Fruit fly (Drosophila melanogaster): ENCODE data around the gene wapl.

wapl gene

dm6 chrX:2180750-2181261 lies 22.0 kb upstream of the wapl start, which contains the start of gene pn:
TSS of gene pn (plus strand) at chrX:2181211.
- no peak for TF ChIP-seq CG8478 (optimal IDR thresholded peaks at IDR 0.05)
- no peak for TF ChIP-seq CTCF (optimal IDR thresholded peaks at IDR 0.05)

DNA sequence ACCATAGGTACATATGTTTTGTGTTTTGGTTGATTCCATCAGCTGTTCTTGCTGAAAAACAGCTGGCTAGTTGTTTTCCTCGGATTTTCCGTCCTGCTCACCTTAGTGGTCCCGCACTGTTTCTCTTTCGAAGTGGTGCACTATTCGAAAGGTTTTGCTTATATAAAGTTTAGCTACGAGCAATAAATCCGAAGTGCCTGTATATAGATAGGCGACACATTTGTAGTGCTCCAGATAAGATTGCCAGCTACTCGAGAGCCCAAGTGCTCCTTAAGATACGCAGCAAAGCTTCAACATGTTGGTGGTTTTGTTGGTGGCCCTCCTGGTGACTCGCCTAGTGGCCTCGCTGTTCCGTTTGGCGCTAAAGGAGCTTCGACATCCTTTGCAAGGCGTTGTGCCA lies 20.0 kb upstream of the wapl start, which contains the start of gene Cyp4ae1:
Gene Cyp4ae1, plus strand, starts transcription at position 206 of the 400 bp plus-strand sequence.
- no peak for TF ChIP-seq CTCF (optimal IDR thresholded peaks at IDR 0.05)
- no peak for TF ChIP-seq CG8478 (optimal IDR thresholded peaks at IDR 0.05)

DNA sequence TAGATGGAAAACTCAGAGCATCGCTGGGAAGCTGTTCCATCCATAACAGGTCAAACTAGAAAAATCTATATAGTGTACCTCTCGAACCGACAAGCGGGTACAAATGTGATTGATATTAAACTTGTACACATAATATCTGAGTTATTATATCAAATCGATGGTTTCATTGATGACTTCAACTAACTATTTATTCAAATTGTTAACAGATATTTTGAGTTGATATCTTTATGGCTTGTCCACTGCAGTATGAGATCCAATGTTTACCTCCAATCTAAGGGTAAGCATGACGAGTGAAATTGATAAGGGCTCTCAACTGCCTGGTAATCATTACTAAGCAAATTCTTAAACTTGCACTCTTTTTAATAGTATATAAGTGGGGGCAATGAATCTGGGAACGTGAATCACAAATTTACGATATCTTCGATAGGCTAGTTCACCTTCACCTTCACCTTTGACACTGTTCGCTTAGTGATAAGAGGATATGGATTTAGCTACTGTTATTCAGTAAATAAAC lies 17.2 kb upstream of the wapl start, which contains the start of gene Cyp4d2:
Gene Cyp4d2, plus strand, starts transcription at position 51 of the 514 bp plus-strand sequence.
- TF ChIP-seq CTCF (optimal IDR thresholded peaks at IDR 0.05) = no peak
- no peak for TF ChIP-seq CG8478 (optimal IDR thresholded peaks at IDR 0.05)

dm6 chrX:2175265-2175795 lies 16.5 kb upstream of the wapl start, which contains the start of gene Cyp4d14:
TSS of gene Cyp4d14 (minus strand) at chrX:2175315.
- TF ChIP-seq CTCF (optimal IDR thresholded peaks at IDR 0.05) (no peak), CG8478 (optimal IDR thresholded peaks at IDR 0.05) (no peak)

dm6 chrX:2172420-2172827 lies 13.6 kb upstream of the wapl start, which contains the start of gene ND-B14.5A:
TSS of gene ND-B14.5A (plus strand) at chrX:2172526.
- TF ChIP-seq CTCF (optimal IDR thresholded peaks at IDR 0.05) (no peak), CG8478 (optimal IDR thresholded peaks at IDR 0.05) (no peak)

dm6 chrX:2170424-2170823 lies 11.6 kb upstream of the wapl start:
- TF ChIP-seq CG8478 (optimal IDR thresholded peaks at IDR 0.05) (no peak), CTCF (optimal IDR thresholded peaks at IDR 0.05) (no peak)

dm6 chrX:2168485-2169199 lies 9.9 kb upstream of the wapl start:
- TF ChIP-seq CTCF (optimal IDR thresholded peaks at IDR 0.05) = no peak
- no peak for TF ChIP-seq CG8478 (optimal IDR thresholded peaks at IDR 0.05)

DNA sequence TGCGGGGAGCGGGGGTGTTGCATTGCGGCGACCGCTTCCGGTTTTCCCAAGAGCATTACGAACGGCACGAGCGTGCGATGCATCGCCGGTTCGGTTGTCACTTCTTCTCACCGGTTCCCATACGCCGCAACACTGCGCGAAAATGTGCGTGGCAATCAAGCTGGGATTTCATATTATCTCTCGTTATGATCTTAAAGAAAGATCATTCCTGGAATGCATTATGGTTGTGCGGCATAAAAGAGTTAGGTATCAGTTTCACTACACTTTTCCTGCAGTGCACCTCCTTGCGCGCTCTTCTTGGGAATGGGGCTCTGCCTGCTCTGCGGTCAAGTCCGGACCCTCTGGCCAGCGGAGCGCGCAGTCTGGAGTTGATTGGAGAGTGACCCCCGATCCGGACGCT lies 7.3 kb upstream of the wapl start:
- TF ChIP-seq CTCF (optimal IDR thresholded peaks at IDR 0.05) = no peak
- TF ChIP-seq CG8478 (optimal IDR thresholded peaks at IDR 0.05) = no peak

- no peak for TF ChIP-seq CG8478 (optimal IDR thresholded peaks at IDR 0.05)
- no peak for TF ChIP-seq CTCF (optimal IDR thresholded peaks at IDR 0.05)
Measured at dm6 chrX:2165394-2165793, 6.6 kb upstream of the wapl start.

dm6 chrX:2163358-2163757 lies 4.6 kb upstream of the wapl start:
- TF ChIP-seq CG8478 (optimal IDR thresholded peaks at IDR 0.05) (no peak), CTCF (optimal IDR thresholded peaks at IDR 0.05) (no peak)

dm6 chrX:2162130-2162907 lies 3.5 kb upstream of the wapl start, which contains the start of the genes Cyp4d1 and CG3630:
TSS of gene Cyp4d1 (minus strand) at chrX:2162180.
TSS of gene CG3630 (plus strand) at chrX:2162196.
- TF ChIP-seq CTCF (optimal IDR thresholded peaks at IDR 0.05) (no peak), CG8478 (optimal IDR thresholded peaks at IDR 0.05) (no peak)

DNA sequence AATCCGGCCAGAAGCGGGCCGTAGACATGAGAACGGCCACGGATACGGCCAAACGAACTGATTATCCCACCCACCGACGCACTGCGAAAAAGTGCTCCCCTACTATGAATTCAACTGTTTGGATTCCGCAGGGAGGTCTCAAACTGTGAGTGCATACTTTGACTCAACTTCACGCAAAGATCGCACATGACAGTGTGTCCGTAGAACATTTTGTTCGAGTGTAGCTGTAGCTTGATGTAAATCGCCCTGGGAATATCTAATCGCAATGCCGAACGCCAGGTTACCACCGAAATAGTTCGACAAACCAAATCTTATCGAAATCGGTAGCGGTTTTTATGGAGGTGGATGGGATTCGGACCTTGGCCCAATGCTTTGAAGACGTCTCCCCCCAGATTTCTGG lies 2.2 kb upstream of the wapl start:
- no peak for TF ChIP-seq CTCF (optimal IDR thresholded peaks at IDR 0.05)
- TF ChIP-seq CG8478 (optimal IDR thresholded peaks at IDR 0.05) = no peak

dm6 chrX:2157929-2158610 lies 713 bp downstream of the wapl start:
- TF ChIP-seq CG8478 (optimal IDR thresholded peaks at IDR 0.05) (peak; percentile 49), CTCF (optimal IDR thresholded peaks at IDR 0.05) (no peak)

DNA sequence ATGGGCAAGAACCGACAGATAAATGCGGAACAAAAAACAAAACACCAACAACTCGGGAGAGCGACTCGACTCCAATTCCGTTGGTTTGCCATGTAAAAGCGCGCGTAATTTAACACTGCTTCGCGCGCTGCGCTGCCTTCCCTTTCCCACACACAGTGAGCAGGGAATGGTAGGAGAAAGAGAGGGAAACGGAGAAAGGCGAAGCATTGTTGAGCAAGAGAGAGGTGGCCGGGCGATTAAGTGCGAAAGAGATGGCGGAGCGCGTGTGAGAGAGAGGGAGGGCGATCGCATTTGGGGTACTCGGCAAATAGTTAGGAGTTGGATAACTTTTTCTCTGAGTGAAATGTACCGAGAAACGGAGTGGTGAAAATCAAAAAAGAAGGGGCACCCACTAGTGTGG lies 2.9 kb downstream of the wapl start:
- TF ChIP-seq CTCF (optimal IDR thresholded peaks at IDR 0.05) (peak; percentile 11 to 42), CG8478 (optimal IDR thresholded peaks at IDR 0.05) (no peak)
